Fruit fly (Drosophila melanogaster): Measurements from ENCODE around the gene Aldh7A1.

dm6 chr3L:19258199-19258598, 10.5 kb downstream of the Aldh7A1 start:
- TF ChIP-seq Sin3A (optimal IDR thresholded peaks at IDR 0.05) (no peak), h (optimal IDR thresholded peaks at IDR 0.05) (no peak), psq (optimal IDR thresholded peaks at IDR 0.05) (no peak), insv (optimal IDR thresholded peaks at IDR 0.05) (no peak), Myc (optimal IDR thresholded peaks at IDR 0.05) (no peak), ttk (optimal IDR thresholded peaks at IDR 0.05) (no peak)

Measured in Kc167 (cell line).